Fruit fly (Drosophila melanogaster): ENCODE measurements around the gene CG32237.

dm6 chr3L:4840039-4840939 lies 12.0 kb downstream of the CG32237 start, which contains the start of gene CG13707:
- no peak for TF ChIP-seq Sox15 (GFP tag; optimal IDR thresholded peaks at IDR 0.05)
- TF ChIP-seq CG6163 (GFP tag; IDR thresholded peaks at IDR 0.05) = no peak
- no peak for TF ChIP-seq Lpt (GFP tag; optimal IDR thresholded peaks at IDR 0.05)
- no peak for TF ChIP-seq Met (GFP tag; optimal IDR thresholded peaks at IDR 0.05)
